Worm (Caenorhabditis elegans) whole organism, dauer: Measurements from ENCODE around the gene rom-3.

Experiments used
- unc-62 ChIP-seq: sonication (generic microtip); optimal IDR thresholded peaks from 2 replicates; lab custom pipeline; 2017; ENCODE audit warnings: missing biosample characterization, missing genetic modification reagents, missing genetic modification characterization

rom-3 gene

DNA sequence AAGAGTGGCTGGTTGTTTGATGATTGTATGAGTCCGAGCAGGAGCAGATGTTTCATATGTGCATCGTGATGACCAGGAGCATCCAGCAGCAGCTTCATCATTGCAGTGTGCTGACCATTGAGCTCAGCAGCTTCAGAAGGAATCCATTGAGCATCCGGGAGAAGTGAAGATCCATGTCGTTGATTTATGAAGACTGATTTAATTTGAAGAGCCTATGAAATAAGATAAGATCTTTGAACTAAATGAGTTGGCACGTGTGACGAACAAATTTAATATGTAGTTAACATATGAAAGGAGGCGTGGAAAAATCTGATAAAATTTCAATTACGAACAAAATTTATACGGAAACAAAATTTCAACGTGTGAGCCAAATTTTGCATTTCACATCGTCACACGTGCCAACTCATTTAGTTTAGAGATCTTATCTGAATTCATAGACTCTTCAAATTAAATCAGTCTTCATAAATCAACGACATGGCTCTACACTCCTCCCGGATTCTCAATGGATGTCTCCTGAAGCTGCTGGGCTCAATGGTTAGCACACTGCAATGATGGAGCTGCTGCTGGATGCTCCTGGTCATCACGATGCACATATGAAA lies 52.4 kb downstream of the rom-3 start, which contains the start of the genes Y116A8C.469 and Y116A8C.468:
TSS of gene Y116A8C.469 (minus strand) at position 101 of the 599 bp plus-strand sequence.
TSS of gene Y116A8C.468 (plus strand) at position 549 of the 599 bp plus-strand sequence.
- no peak for TF ChIP-seq unc-62 (GFP tag; lab: Kevin White, UChicago)

DNA sequence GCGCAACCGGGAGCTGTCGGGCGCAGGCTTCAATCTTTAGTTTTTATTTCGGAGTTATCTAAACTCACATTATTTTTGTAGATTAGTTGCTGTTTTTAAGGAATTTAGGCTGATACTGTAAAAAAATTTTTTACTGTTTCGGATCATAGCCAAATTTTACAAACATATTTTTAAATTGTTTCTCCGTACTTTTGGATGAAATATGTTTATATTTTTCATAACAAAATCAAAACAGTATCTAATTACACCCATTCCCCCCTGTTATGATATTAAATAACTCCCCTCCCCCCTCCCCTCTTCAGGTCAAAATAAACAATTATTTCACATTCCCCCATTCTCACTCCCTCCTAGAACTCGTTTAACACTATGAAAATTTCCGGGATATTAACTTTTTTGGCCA lies 54.5 kb downstream of the rom-3 start, which contains the start of gene Y116A8C.3:
TSS of gene Y116A8C.3 (plus strand) at position 301 of the 400 bp plus-strand sequence.
- TF ChIP-seq unc-62 (GFP tag; lab: Kevin White, UChicago): no peak
